Worm (Caenorhabditis elegans) whole organism, young adult: Measurements from ENCODE around the gene nas-8.

Source experiments
- B0019.2 ChIP-seq: fragments of 200-800 bp; sonication (Bioruptor generic); conservative IDR thresholded peaks from 2 replicates; pipeline ENCODE4 v1.3.6; 2022; ENCODE audit warnings: missing genetic modification reagents, missing genetic modification characterization, missing compliant biosample characterization
- B0336.3 ChIP-seq: fragments of 200-800 bp; sonication (Bioruptor generic); IDR thresholded peaks from 2 replicates; pipeline ENCODE4 v1.3.6; 2022; ENCODE audit warnings: missing genetic modification characterization, missing compliant biosample characterization
- F10E7.11 ChIP-seq: sonication (generic microtip); optimal IDR thresholded peaks from 2 replicates; lab custom pipeline; 2017; ENCODE audit warnings: mild to moderate bottlenecking, missing genetic modification characterization, moderate library complexity, missing compliant biosample characterization
- F22D6.2 ChIP-seq: sonication (generic microtip); optimal IDR thresholded peaks from 2 replicates; lab custom pipeline; 2016; ENCODE audit warnings: mild to moderate bottlenecking, missing genetic modification characterization, missing compliant biosample characterization
- F33H1.4 ChIP-seq: fragments of 200-800 bp; sonication (Bioruptor generic); IDR thresholded peaks from 2 replicates; pipeline ENCODE4 v1.3.6; 2022; ENCODE audit warnings: missing genetic modification reagents, missing genetic modification characterization, missing compliant biosample characterization
- F37B4.10 ChIP-seq: fragments of 200-800 bp; sonication (Bioruptor generic); IDR thresholded peaks from 2 replicates; pipeline ENCODE4 v1.3.6; 2022; ENCODE audit warnings: missing genetic modification characterization, missing compliant biosample characterization
- K12H6.12 ChIP-seq: fragments of 200-800 bp; sonication (Bioruptor generic); optimal IDR thresholded peaks from 2 replicates; lab custom pipeline; 2018; ENCODE audit warnings: mild to moderate bottlenecking, missing genetic modification characterization, missing compliant biosample characterization
- Y67H2A.10 ChIP-seq: fragments of 200-800 bp; sonication (Bioruptor generic); conservative IDR thresholded peaks from 2 replicates; pipeline ENCODE4 v1.3.6; 2022; ENCODE audit warnings: missing genetic modification reagents, missing genetic modification characterization, missing compliant biosample characterization
- Y79H2A.3 ChIP-seq: fragments of 200-800 bp; sonication (Bioruptor generic); conservative IDR thresholded peaks from 2 replicates; pipeline ENCODE4 v1.3.6; 2022; ENCODE audit warnings: missing genetic modification reagents, missing genetic modification characterization, missing compliant biosample characterization
- attf-6 ChIP-seq: fragments of 200-800 bp; sonication (Bioruptor generic); IDR thresholded peaks from 2 replicates; pipeline ENCODE4 v1.3.6; 2022; ENCODE audit warnings: missing genetic modification reagents, missing genetic modification characterization, missing compliant biosample characterization
- bed-1 ChIP-seq: fragments of 200-800 bp; sonication (Bioruptor generic); IDR thresholded peaks from 2 replicates; pipeline ENCODE4 v1.3.6; 2022; ENCODE audit warnings: missing genetic modification reagents, missing genetic modification characterization, missing compliant biosample characterization
- bed-2 ChIP-seq: fragments of 200-800 bp; sonication (Bioruptor generic); IDR thresholded peaks from 2 replicates; pipeline ENCODE4 v1.3.6; 2022; ENCODE audit warnings: missing genetic modification reagents, missing genetic modification characterization, missing compliant biosample characterization
- dox-1 ChIP-seq: fragments of 200-800 bp; sonication (Bioruptor generic); IDR thresholded peaks from 2 replicates; pipeline ENCODE4 v1.3.6; 2022; ENCODE audit warnings: missing genetic modification reagents, missing genetic modification characterization, missing compliant biosample characterization
- efl-1 ChIP-seq: fragments of 150-350 bp; optimal IDR thresholded peaks from 2 replicates; lab custom pipeline; 2014; ENCODE audit warnings: missing biosample characterization, missing genetic modification reagents, missing genetic modification characterization
- gei-17 ChIP-seq: fragments of 200-800 bp; sonication (Bioruptor generic); optimal IDR thresholded peaks from 2 replicates; lab custom pipeline; 2018; ENCODE audit warnings: mild to moderate bottlenecking, missing genetic modification characterization, missing compliant biosample characterization
- lin-26 ChIP-seq: fragments of 200-800 bp; sonication (Bioruptor generic); IDR thresholded peaks from 2 replicates; pipeline ENCODE4 v1.3.6; 2022; ENCODE audit warnings: missing genetic modification reagents, missing genetic modification characterization, missing compliant biosample characterization
- lsl-1 ChIP-seq: fragments of 200-800 bp; sonication (Bioruptor generic); optimal IDR thresholded peaks from 2 replicates; lab custom pipeline; 2018; ENCODE audit warnings: mild to moderate bottlenecking, missing genetic modification characterization, moderate library complexity, missing compliant biosample characterization
- lsy-27 ChIP-seq: sonication (generic microtip); optimal IDR thresholded peaks from 2 replicates; lab custom pipeline; 2017; ENCODE audit warnings: missing genetic modification characterization, mild to moderate bottlenecking, missing compliant biosample characterization, antibody characterized with exemption, missing genotype, borderline replicate concordance; ENCODE audit not compliant: insufficient read depth
- madf-10 ChIP-seq: sonication (generic microtip); optimal IDR thresholded peaks from 2 replicates; lab custom pipeline; 2016; ENCODE audit warnings: mild to moderate bottlenecking, missing genetic modification characterization, missing compliant biosample characterization
- madf-3 ChIP-seq: fragments of 200-800 bp; sonication (Bioruptor generic); IDR thresholded peaks from 2 replicates; pipeline ENCODE4 v1.3.6; 2022; ENCODE audit warnings: missing genetic modification reagents, missing genetic modification characterization, missing compliant biosample characterization
- madf-8 ChIP-seq: fragments of 200-800 bp; sonication (Bioruptor generic); conservative IDR thresholded peaks from 2 replicates; pipeline ENCODE4 v1.3.6; 2022; ENCODE audit warnings: missing genetic modification reagents, missing genetic modification characterization, missing compliant biosample characterization
- mcd-1 ChIP-seq: fragments of 200-800 bp; sonication (Bioruptor generic); IDR thresholded peaks from 2 replicates; pipeline ENCODE4 v1.3.6; 2022; ENCODE audit warnings: missing genetic modification reagents, missing genetic modification characterization, missing compliant biosample characterization
- mes-4 ChIP-seq: sonication (generic microtip); optimal IDR thresholded peaks from 2 replicates; lab custom pipeline; 2016; ENCODE audit warnings: missing genotype, missing genetic modification characterization, missing compliant biosample characterization
- mxl-1 ChIP-seq: sonication (generic microtip); optimal IDR thresholded peaks from 2 replicates; lab custom pipeline; 2016; ENCODE audit warnings: missing genetic modification characterization, missing compliant biosample characterization
- nhr-120 ChIP-seq: fragments of 200-800 bp; sonication (Bioruptor generic); IDR thresholded peaks from 2 replicates; pipeline ENCODE4 v1.3.6; 2022; ENCODE audit warnings: missing genetic modification characterization, missing compliant biosample characterization
- nhr-179 ChIP-seq: sonication (generic microtip); optimal IDR thresholded peaks from 2 replicates; lab custom pipeline; 2016; ENCODE audit warnings: mild to moderate bottlenecking, missing genetic modification characterization, missing compliant biosample characterization
- nhr-80 ChIP-seq: sonication (generic microtip); optimal IDR thresholded peaks from 2 replicates; lab custom pipeline; 2016; ENCODE audit warnings: missing genetic modification characterization, missing compliant biosample characterization
- rcor-1 ChIP-seq: fragments of 200-800 bp; sonication (Bioruptor generic); IDR thresholded peaks from 2 replicates; pipeline ENCODE4 v1.3.6; 2022; ENCODE audit warnings: missing genetic modification reagents, missing genetic modification characterization, missing compliant biosample characterization
- rpc-1 ChIP-seq, 2 experiments: fragments of 150-350 bp in 1 of 2; sonication (generic microtip) in 1 of 2; optimal IDR thresholded peaks; 2 replicates each; lab custom pipeline; 2014 to 2018; ENCODE audit warnings: missing biosample characterization in 1 of 2, missing genetic modification characterization in 1 of 2, missing genetic modification reagents in 1 of 2, missing genotype in 1 of 2
- sea-2 ChIP-seq: fragments of 200-800 bp; sonication (Bioruptor generic); IDR thresholded peaks from 2 replicates; pipeline ENCODE4 v1.3.6; 2022; ENCODE audit warnings: missing genetic modification characterization, missing compliant biosample characterization
- snpc-3.4 ChIP-seq: sonication (generic microtip); optimal IDR thresholded peaks from 2 replicates; lab custom pipeline; 2017; ENCODE audit warnings: missing genetic modification characterization, mild to moderate bottlenecking, missing compliant biosample characterization, antibody characterized with exemption, moderate library complexity, missing genotype, missing genetic modification reagents
- sptf-2 ChIP-seq: fragments of 200-800 bp; sonication (Bioruptor generic); optimal IDR thresholded peaks from 2 replicates; lab custom pipeline; 2018; ENCODE audit warnings: mild to moderate bottlenecking, missing genetic modification characterization, missing compliant biosample characterization
- tbx-9 ChIP-seq: sonication (generic microtip); optimal IDR thresholded peaks from 2 replicates; lab custom pipeline; 2016; ENCODE audit warnings: borderline replicate concordance, missing genetic modification characterization, inconsistent platforms, missing compliant biosample characterization
- zfh-2 ChIP-seq: fragments of 200-800 bp; sonication (Bioruptor generic); conservative IDR thresholded peaks from 2 replicates; pipeline ENCODE4 v1.3.6; 2022; ENCODE audit warnings: missing genetic modification reagents, missing genetic modification characterization, missing compliant biosample characterization
- ztf-18 ChIP-seq: sonication (generic microtip); optimal IDR thresholded peaks from 2 replicates; lab custom pipeline; 2016; ENCODE audit warnings: missing genotype, mild to moderate bottlenecking, missing genetic modification characterization, missing compliant biosample characterization
- ztf-3 ChIP-seq: fragments of 200-800 bp; sonication (Bioruptor generic); optimal IDR thresholded peaks from 2 replicates; lab custom pipeline; 2018; ENCODE audit warnings: mild to moderate bottlenecking, missing genetic modification characterization, missing compliant biosample characterization

Gene nas-8

DNA sequence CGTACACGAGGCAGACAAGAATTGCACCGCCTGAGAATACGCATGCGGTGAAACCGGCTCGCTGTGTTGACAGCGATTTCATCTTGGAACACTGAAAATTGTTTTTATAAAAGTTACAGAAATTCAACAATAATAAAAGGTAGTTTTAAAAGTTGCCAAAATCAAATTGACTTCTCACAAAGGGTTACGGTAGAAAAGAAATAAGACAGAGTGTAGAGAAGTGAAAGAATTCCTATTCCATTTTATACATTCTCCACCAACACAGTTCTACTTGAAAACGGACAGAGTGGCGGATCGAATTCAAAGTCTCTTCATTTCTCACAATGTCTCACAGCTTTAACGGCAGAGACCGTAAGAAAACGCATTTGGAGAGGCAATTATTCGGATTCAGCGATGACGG is 37.7 kb downstream of the nas-8 start, which contains the start of gene col-113:
TSS of gene col-113 (minus strand) at position 101 of the 400 bp plus-strand sequence.
- TF ChIP-seq F33H1.4 (GFP tag; lab: Robert Waterston, UW): no peak
- TF ChIP-seq B0019.2 (GFP tag; lab: Robert Waterston, UW): no peak
- TF ChIP-seq rcor-1 (GFP tag; lab: Robert Waterston, UW): no peak
- TF ChIP-seq nhr-80 (tag; lab: Kevin White, UChicago): no peak
- no peak for TF ChIP-seq Y79H2A.3 (GFP tag; lab: Robert Waterston, UW)
- TF ChIP-seq lsl-1 (GFP tag; lab: Kevin White, UChicago): no peak
- TF ChIP-seq F22D6.2 (tag; lab: Kevin White, UChicago): no peak
- no peak for TF ChIP-seq dox-1 (GFP tag; lab: Robert Waterston, UW)
- TF ChIP-seq lsy-27 (tag; lab: Kevin White, UChicago): no peak
- TF ChIP-seq nhr-120 (GFP tag; lab: Robert Waterston, UW): no peak
- TF ChIP-seq tbx-9 (tag; lab: Kevin White, UChicago): no peak
- TF ChIP-seq bed-2: no peak
- TF ChIP-seq K12H6.12 (tag; lab: Kevin White, UChicago): no peak
- no peak for TF ChIP-seq Y67H2A.10 (GFP tag; lab: Robert Waterston, UW)
- no peak for TF ChIP-seq F10E7.11 (tag; lab: Kevin White, UChicago)
- no peak for TF ChIP-seq lin-26 (GFP tag; lab: Robert Waterston, UW)
- TF ChIP-seq zfh-2 (GFP tag; lab: Robert Waterston, UW): no peak

DNA sequence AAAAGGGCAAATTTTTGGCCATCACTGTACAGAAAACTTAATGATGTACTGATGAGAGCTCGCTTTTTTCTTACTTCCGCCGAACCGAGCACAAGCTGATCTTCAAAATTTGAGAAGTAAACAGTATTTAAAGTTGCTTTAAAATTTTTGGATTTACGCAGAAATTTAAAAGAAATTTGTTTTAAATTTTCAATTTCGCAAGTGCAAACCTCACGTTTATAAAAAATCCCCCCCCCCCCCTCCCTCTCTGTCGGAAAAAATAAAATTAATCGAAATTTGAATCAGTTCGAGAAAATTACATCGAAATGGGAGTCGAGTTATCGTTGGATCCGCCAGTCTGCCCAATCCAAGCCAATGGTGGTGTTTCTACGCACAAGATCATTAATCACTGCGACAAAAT is 38.7 kb downstream of the nas-8 start, which contains the start of gene C34D4.3:
TSS of gene C34D4.3 (plus strand) at position 301 of the 400 bp plus-strand sequence.
- TF ChIP-seq B0336.3 (GFP tag; lab: Robert Waterston, UW) (no peak), sea-2 (GFP tag; lab: Robert Waterston, UW) (no peak), ztf-3 (no peak), sptf-2 (GFP tag; lab: Kevin White, UChicago) (no peak), mcd-1 (GFP tag; lab: Robert Waterston, UW) (no peak), attf-6 (GFP tag; lab: Robert Waterston, UW) (no peak), F37B4.10 (GFP tag; lab: Robert Waterston, UW) (no peak), madf-8 (no peak), mes-4 (tag; lab: Kevin White, UChicago) (no peak), gei-17 (GFP tag; lab: Kevin White, UChicago) (no peak), efl-1 (no peak), madf-3 (GFP tag; lab: Robert Waterston, UW) (no peak), nhr-179 (tag; lab: Kevin White, UChicago) (no peak), bed-1 (GFP tag; lab: Robert Waterston, UW) (no peak)

DNA sequence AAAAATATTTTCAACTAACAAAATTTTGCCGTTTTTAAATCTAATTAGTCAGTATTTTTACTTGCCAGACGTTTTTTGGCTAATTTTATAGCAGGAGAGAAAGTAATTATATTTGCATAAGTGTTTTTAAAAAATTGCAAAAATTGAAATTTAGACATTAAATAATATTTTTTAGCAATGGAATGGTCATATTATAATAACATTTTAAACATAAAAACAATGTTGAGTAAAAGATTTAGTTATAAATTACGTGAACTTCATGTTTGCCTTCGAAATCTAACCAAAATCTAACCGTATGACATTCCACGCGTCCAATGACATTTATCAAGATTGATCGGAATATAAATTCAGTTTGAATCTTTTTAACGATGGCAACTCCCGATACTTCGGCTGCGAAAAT is 39.7 kb downstream of the nas-8 start, which contains the start of gene C34D4.2:
TSS of gene C34D4.2 (plus strand) at position 301 of the 400 bp plus-strand sequence.
- TF ChIP-seq B0336.3 (GFP tag; lab: Robert Waterston, UW): no peak
- TF ChIP-seq ztf-18: no peak
- TF ChIP-seq madf-10 (tag; lab: Kevin White, UChicago): no peak
- TF ChIP-seq rpc-1 (optimal IDR thresholded peaks at IDR 0.05; lab: Kevin White, UChicago): no peak
- no peak for TF ChIP-seq rpc-1 (tag; optimal IDR thresholded peaks at IDR 0.05; lab: Kevin White, UChicago)
- no peak for TF ChIP-seq snpc-3.4 (tag; lab: Kevin White, UChicago)
- no peak for TF ChIP-seq mxl-1 (tag; lab: Kevin White, UChicago)
- no peak for TF ChIP-seq bed-1 (GFP tag; lab: Robert Waterston, UW)
